Worm (Caenorhabditis elegans) whole organism, L4 larva: ENCODE measurements around the gene grl-13.

Experiments used
- nhr-10 ChIP-seq: fragments of 150-350 bp; optimal IDR thresholded peaks from 2 replicates; lab custom pipeline; 2014; ENCODE audit warnings: missing biosample characterization, missing genetic modification characterization
- tra-1 ChIP-seq: fragments of 200-800 bp; sonication (Bioruptor generic); IDR thresholded peaks from 2 replicates; pipeline ENCODE4 v1.3.6; 2022; ENCODE audit warnings: missing genetic modification reagents, missing genetic modification characterization, missing compliant biosample characterization

ce11 chrV:4387402-4387801 lies 23.0 kb upstream of the grl-13 start, which contains the start of gene F13A2.9:
- TF ChIP-seq nhr-10 (no peak), tra-1 (no peak)
